Worm (Caenorhabditis elegans): ENCODE results near the gene hpo-7.
"Not testable (repeated sequence)": the region's sequence is repeated elsewhere in the genome, so short reads cannot be mapped to it uniquely, and the experiment has no call there.

Gene hpo-7

ce11 chrII:2135604-2136003 is at the start of gene hpo-7:
Gene hpo-7, minus strand, starts transcription at chrII:2135704.
- no peak for TF ChIP-seq unc-62 (GFP tag; optimal IDR thresholded peaks at IDR 0.05)

DNA sequence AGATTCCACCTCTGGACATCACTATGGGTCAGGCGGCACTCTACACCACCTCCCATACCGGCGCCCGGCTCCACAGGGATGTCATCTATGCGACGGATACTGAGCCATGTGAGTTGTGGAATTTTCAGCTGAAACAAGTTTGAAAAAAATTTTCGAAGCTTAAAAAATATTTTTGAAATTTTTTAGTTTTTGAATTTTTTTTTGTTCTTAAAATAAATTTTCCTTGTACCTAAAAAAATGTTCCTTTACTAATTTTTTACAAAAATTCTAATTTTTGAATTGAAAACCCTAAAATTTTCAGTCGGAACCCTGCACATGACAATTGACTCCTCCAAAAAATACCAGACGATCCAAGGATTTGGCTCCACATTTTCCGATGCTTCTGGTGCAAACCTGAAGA is 42.2 kb upstream of the hpo-7 start:
- no peak for TF ChIP-seq unc-62 (GFP tag; optimal IDR thresholded peaks at IDR 0.05)

ce11 chrII:2176688-2177087 is 41.2 kb upstream of the hpo-7 start, which contains the start of gene gba-1:
Gene gba-1, plus strand, starts transcription at chrII:2176741.
- no peak for TF ChIP-seq unc-62 (GFP tag; optimal IDR thresholded peaks at IDR 0.05)

DNA sequence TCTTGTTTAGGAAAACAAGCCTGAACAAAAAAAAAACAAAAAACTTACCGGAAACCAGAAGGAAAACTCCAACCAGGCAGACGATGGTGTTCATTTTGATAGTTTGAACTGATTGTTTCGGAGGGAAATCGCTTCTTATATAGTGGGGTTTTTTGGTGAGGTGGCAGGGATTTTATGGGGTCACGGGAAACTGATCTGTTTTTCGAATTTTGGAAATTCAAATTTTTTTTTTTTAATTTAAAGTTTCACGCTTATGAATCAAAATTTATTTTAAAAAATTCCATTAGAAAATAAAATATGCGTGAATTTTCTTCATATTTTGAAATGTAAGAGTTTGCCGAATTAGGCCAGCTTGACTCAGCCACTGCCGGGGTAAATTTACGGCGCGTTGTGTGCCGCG is 39.9 kb upstream of the hpo-7 start, which contains the start of gene C33C12.7:
C33C12.7 (minus strand) TSS at position 101 of the 400 bp plus-strand sequence.
- TF ChIP-seq unc-62 (GFP tag; optimal IDR thresholded peaks at IDR 0.05) = no peak

ce11 chrII:2170085-2170484 is 34.6 kb upstream of the hpo-7 start, which contains the start of gene C33C12.12:
Gene C33C12.12, minus strand, starts transcription at chrII:2170185.
- TF ChIP-seq unc-62 (GFP tag; optimal IDR thresholded peaks at IDR 0.05) = no peak

ce11 chrII:2168374-2168773 is 32.9 kb upstream of the hpo-7 start, which contains the start of gene fbxb-38:
Gene fbxb-38, minus strand, starts transcription at chrII:2168763.
- TF ChIP-seq unc-62 (GFP tag; optimal IDR thresholded peaks at IDR 0.05) = no peak

ce11 chrII:2166376-2166775 is 30.9 kb upstream of the hpo-7 start, which contains the start of gene C33C12.4:
Gene C33C12.4, minus strand, starts transcription at chrII:2166476.
- no peak for TF ChIP-seq unc-62 (GFP tag; optimal IDR thresholded peaks at IDR 0.05)

ce11 chrII:2163370-2163882 is 27.9 kb upstream of the hpo-7 start, which contains the start of gene C33C12.11:
Gene C33C12.11, minus strand, starts transcription at chrII:2163832.
- not testable (repeated sequence) for TF ChIP-seq unc-62 (GFP tag; optimal IDR thresholded peaks at IDR 0.05)

DNA sequence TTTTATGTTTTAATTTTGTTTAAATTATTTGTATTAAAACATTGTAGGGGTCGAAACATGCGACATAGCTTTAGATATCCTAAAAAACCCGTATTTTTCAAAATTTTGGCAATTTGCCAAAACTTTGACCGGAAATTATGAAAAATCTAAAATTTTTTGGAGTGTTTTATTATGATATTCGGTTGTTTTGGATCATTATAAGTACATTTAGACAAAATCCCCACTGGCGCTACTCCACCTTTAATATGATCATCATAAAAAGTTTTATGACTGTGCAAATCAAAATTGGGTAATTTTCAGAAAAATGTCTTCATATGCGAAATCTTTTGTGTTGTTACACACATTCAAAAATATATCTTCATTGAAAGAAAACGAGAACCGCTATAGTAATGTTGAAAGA is 18.2 kb upstream of the hpo-7 start, which contains the start of gene math-18:
math-18 (plus strand) TSS at position 301 of the 400 bp plus-strand sequence.
- TF ChIP-seq unc-62 (GFP tag; optimal IDR thresholded peaks at IDR 0.05) = not testable (repeated sequence)

ce11 chrII:2152455-2152854 is 17.0 kb upstream of the hpo-7 start:
- TF ChIP-seq unc-62 (GFP tag; optimal IDR thresholded peaks at IDR 0.05) = no peak

DNA sequence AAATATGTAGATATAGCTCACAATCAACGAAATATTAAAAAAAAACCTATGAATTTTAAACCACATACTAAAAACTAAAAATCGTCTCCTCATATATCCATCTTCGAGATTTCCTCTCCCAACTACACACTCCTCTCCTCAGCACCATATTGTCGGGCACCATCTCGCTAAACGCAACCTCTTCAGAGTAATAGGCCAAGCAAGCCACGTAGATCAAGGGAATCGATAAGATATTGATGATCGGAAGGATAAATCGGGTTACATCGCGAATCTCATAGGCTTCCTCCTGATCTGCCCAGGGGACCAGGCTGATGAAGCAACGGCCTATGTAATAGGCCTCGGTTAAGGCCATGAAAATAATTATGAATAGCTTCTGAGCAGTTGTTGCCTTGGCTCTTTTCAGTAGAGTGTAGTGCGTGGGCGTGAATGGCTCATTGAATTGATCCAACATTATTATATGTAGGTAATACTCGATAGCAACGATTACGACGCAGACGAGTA is 15.0 kb upstream of the hpo-7 start, which contains the start of the genes C40A11.7 and C40A11.8:
C40A11.7 (minus strand) TSS at position 101 of the 501 bp plus-strand sequence.
C40A11.8 (minus strand) TSS at position 451 of the 501 bp plus-strand sequence.
- no peak for TF ChIP-seq unc-62 (GFP tag; optimal IDR thresholded peaks at IDR 0.05)

DNA sequence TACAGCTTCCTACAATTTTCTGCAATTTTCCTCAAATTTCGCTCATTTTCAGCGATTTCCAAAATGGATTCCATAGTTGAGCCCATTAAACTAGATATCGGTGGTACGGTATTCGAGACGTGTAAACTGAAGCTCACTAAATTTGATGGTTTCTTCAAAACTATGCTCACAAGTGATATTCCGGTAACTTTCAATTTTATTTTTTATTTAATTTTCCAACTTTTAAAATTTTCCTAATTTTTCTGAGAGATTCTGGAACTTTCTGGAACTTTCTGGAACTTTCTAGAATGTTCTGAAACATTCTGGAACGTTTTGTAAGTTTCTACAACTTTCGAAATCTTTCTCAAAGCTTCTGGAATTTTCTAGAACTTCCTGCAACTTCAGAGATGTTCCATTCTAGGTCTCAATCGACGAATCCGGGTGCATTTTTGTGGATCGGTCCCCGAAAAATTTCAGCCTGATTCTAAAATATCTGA is 11.4 kb upstream of the hpo-7 start, which contains the start of gene C40A11.2:
C40A11.2 (plus strand) TSS at position 51 of the 476 bp plus-strand sequence.
- TF ChIP-seq unc-62 (GFP tag; optimal IDR thresholded peaks at IDR 0.05) = no peak

- no peak for TF ChIP-seq unc-62 (GFP tag; optimal IDR thresholded peaks at IDR 0.05)
Observed at ce11 chrII:2145566-2145965, 10.1 kb upstream of the hpo-7 start, which contains the start of gene C40A11.6. Gene C40A11.6, minus strand, starts transcription at chrII:2145666.

DNA sequence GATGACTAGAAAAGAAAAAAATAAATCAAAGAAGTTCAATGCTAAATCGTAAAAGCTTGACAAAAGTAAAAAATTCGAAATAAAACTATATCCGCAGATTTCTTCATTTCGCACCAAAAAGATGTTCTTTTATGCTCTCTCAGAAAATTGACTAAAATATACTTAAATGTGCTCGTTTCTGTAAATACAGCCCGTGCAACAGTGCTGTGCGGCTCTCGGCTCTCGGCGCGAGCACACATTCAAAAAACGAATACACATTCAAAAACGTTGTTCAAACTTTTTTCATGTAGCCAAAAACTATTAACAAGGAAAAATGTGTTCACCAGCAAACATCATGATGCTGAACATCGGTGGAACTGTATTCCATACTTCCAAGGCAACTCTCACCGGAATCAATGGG is 5.3 kb upstream of the hpo-7 start, which contains the start of gene C40A11.3:
C40A11.3 (plus strand) TSS at position 301 of the 400 bp plus-strand sequence.
- TF ChIP-seq unc-62 (GFP tag; optimal IDR thresholded peaks at IDR 0.05) = no peak

ce11 chrII:2138901-2139300 is 3.4 kb upstream of the hpo-7 start:
- no peak for TF ChIP-seq unc-62 (GFP tag; optimal IDR thresholded peaks at IDR 0.05)

- no peak for TF ChIP-seq unc-62 (GFP tag; optimal IDR thresholded peaks at IDR 0.05)
Observed at ce11 chrII:2137235-2137634, 1.7 kb upstream of the hpo-7 start, which contains the start of gene C40A11.4. Gene C40A11.4, plus strand, starts transcription at chrII:2137422.

DNA sequence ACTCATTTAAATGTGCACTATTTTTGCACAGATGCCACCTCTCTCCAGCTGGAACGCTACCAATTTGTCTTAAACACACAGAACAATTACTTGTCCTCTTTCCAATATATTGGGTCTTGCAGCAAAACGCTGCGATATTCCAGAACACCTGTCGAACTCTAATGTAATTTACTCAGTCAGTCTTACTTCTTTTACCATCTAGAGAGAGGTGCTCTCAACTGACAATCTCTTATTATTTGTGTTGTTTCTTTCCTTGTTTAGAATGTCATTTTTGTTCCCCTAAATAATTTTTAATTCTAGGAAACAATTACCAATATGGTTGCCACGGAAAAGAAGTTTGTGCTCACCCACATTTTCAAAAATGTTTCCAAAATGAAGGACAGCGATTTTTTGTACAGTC is 4.7 kb downstream of the hpo-7 start, which contains the start of gene sdz-28:
sdz-28 (plus strand) TSS at position 301 of the 400 bp plus-strand sequence.
- no peak for TF ChIP-seq unc-62 (GFP tag; optimal IDR thresholded peaks at IDR 0.05)

Data from whole organism, dauer.